Fruit fly (Drosophila melanogaster): ENCODE data around the gene ssx.

The ssx gene

dm6 chrX:1370104-1370802 lies at the start of gene ssx:
ssx (plus strand) TSS chrX:1370580.
- no peak for TF ChIP-seq noc (tag; optimal IDR thresholded peaks at IDR 0.05)

dm6 chrX:1321043-1321442 lies 49.3 kb upstream of the ssx start:
- TF ChIP-seq noc (tag; optimal IDR thresholded peaks at IDR 0.05): no peak

- no peak for TF ChIP-seq noc (tag; optimal IDR thresholded peaks at IDR 0.05)
Measured at dm6 chrX:1321664-1322063, 48.7 kb upstream of the ssx start.

dm6 chrX:1322214-1322613 lies 48.2 kb upstream of the ssx start, which contains the start of gene DAAM:
DAAM (minus strand) TSS chrX:1322362.
- TF ChIP-seq noc (tag; optimal IDR thresholded peaks at IDR 0.05): no peak

- TF ChIP-seq noc (tag; optimal IDR thresholded peaks at IDR 0.05): no peak
Measured at dm6 chrX:1337998-1338397, 32.4 kb upstream of the ssx start.

dm6 chrX:1341528-1341927 lies 28.9 kb upstream of the ssx start, which contains the start of gene CG11409:
CG11409 (minus strand) TSS chrX:1341587.
- no peak for TF ChIP-seq noc (tag; optimal IDR thresholded peaks at IDR 0.05)

dm6 chrX:1341944-1342392 lies 28.4 kb upstream of the ssx start, which contains the start of gene Naa30A:
Naa30A (plus strand) TSS chrX:1342106.
- no peak for TF ChIP-seq noc (tag; optimal IDR thresholded peaks at IDR 0.05)

dm6 chrX:1346256-1346655 lies 24.1 kb upstream of the ssx start, which contains the start of gene Tsp2A:
Tsp2A (plus strand) TSS chrX:1346553.
- TF ChIP-seq noc (tag; optimal IDR thresholded peaks at IDR 0.05): no peak

- no peak for TF ChIP-seq noc (tag; optimal IDR thresholded peaks at IDR 0.05)
Measured at dm6 chrX:1346833-1347232, 23.5 kb upstream of the ssx start.

- no peak for TF ChIP-seq noc (tag; optimal IDR thresholded peaks at IDR 0.05)
Measured at dm6 chrX:1349255-1349654, 21.1 kb upstream of the ssx start, which contains the start of gene MTPAP. MTPAP (minus strand) TSS chrX:1349357.

- no peak for TF ChIP-seq noc (tag; optimal IDR thresholded peaks at IDR 0.05)
Measured at dm6 chrX:1353322-1354212, 16.8 kb upstream of the ssx start, which contains the start of the genes CG12773 and CG11417. CG12773 (minus strand) TSS chrX:1353981. CG11417 (plus strand) TSS chrX:1354014.

- TF ChIP-seq noc (tag; optimal IDR thresholded peaks at IDR 0.05): no peak
Measured at dm6 chrX:1357501-1357900, 12.9 kb upstream of the ssx start, which contains the start of gene png. png (minus strand) TSS chrX:1357601.

dm6 chrX:1368949-1369348 lies 1.4 kb upstream of the ssx start, which contains the start of gene CG14770:
CG14770 (plus strand) TSS chrX:1369249.
- TF ChIP-seq noc (tag; optimal IDR thresholded peaks at IDR 0.05): no peak

dm6 chrX:1372667-1373066 lies 2.3 kb downstream of the ssx start:
- TF ChIP-seq noc (tag; optimal IDR thresholded peaks at IDR 0.05): no peak

- TF ChIP-seq noc (tag; optimal IDR thresholded peaks at IDR 0.05): no peak
Measured at dm6 chrX:1375265-1375958, 5.0 kb downstream of the ssx start, which contains the start of gene AMPKalpha. AMPKalpha (plus strand) TSS chrX:1375536.
